Worm (Caenorhabditis elegans): ENCODE measurements around the gene R04D3.4.

- TF ChIP-seq dao-5 (tag; optimal IDR thresholded peaks at IDR 0.05) = no peak
- no peak for TF ChIP-seq W03F9.2 (tag; optimal IDR thresholded peaks at IDR 0.05)
- no peak for TF ChIP-seq him-1 (tag; optimal IDR thresholded peaks at IDR 0.05)
These were observed 26.5 kb upstream of the R04D3.4 start for ce11 chrX:13315093-13315492.

Measured in whole organism, L4/young adult.